Worm (Caenorhabditis elegans): ENCODE results near the gene mat-2.

DNA sequence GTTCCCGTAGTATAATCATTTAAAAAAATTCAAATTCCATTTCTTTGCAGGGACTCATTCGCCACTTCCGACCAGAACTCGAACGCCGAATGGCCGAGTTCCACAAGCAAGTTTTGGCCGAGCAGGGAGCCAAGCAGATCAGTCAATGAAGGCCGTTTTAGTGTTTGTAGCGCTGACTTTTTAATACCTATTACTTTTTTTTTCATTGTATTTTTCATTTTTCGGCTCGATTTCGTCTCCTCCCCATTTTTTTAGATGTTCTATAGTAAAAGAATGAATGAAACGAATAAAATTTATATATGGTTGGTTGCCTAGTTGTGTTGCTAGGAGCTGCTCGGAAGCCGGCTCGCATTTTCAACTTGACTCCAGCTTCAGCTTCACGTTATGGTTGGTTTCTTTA, 12.7 kb upstream of the mat-2 start, which contains the start of gene C09H10.4:
- TF ChIP-seq ceh-28 (tag; optimal IDR thresholded peaks at IDR 0.05) (no peak), lsy-2 (tag; optimal IDR thresholded peaks at IDR 0.05) (no peak), ZK546.5 (tag; optimal IDR thresholded peaks at IDR 0.05) (no peak), pqm-1 (tag; optimal IDR thresholded peaks at IDR 0.05) (no peak), duxl-1 (tag; optimal IDR thresholded peaks at IDR 0.05; ENCODE audit: poor library complexity) (no peak), dve-1 (tag; optimal IDR thresholded peaks at IDR 0.05; ENCODE audit: insufficient read depth) (no peak), nhr-6 (tag; optimal IDR thresholded peaks at IDR 0.05) (no peak), nhr-11 (tag; optimal IDR thresholded peaks at IDR 0.05) (no peak), zfp-2 (tag; optimal IDR thresholded peaks at IDR 0.05) (no peak), ces-1 (GFP tag; optimal IDR thresholded peaks at IDR 0.05) (no peak), fos-1 (tag; optimal IDR thresholded peaks at IDR 0.05) (no peak)

All from whole organism, L4 larva.